Fruit fly (Drosophila melanogaster) whole organism, prepupa: ENCODE results near the gene Uch.

Experiments
- Blimp-1 ChIP-seq: fragments of 200-800 bp; sonication (Bioruptor generic); optimal IDR thresholded peaks from 3 replicates; lab custom pipeline; 2017; ENCODE audit warnings: missing biosample characterization, missing genetic modification characterization, mild to moderate bottlenecking, moderate library complexity, missing genetic modification reagents
- CG10631 ChIP-seq: fragments of 200-800 bp; sonication (Bioruptor generic); optimal IDR thresholded peaks from 2 replicates; lab custom pipeline; 2016; ENCODE audit warnings: missing biosample characterization, missing genetic modification characterization
- CG10669 ChIP-seq: fragments of 200-800 bp; sonication (Bioruptor generic); optimal IDR thresholded peaks from 3 replicates; lab custom pipeline; 2018; ENCODE audit warnings: missing biosample characterization, mild to moderate bottlenecking, missing genetic modification characterization, moderate library complexity
- CG11902 ChIP-seq: fragments of 200-800 bp; sonication (Bioruptor generic); optimal IDR thresholded peaks from 3 replicates; lab custom pipeline; 2016; ENCODE audit warnings: missing biosample characterization, missing genetic modification characterization
- CG1621 ChIP-seq: fragments of 200-800 bp; sonication (Bioruptor generic); optimal IDR thresholded peaks from 3 replicates; lab custom pipeline; 2018; ENCODE audit warnings: missing biosample characterization, mild to moderate bottlenecking, missing genetic modification characterization
- CG16779 ChIP-seq: fragments of 200-800 bp; sonication (Bioruptor generic); optimal IDR thresholded peaks from 3 replicates; lab custom pipeline; 2017; ENCODE audit warnings: missing biosample characterization, mild to moderate bottlenecking, missing genetic modification characterization
- CG3032 ChIP-seq: fragments of 200-800 bp; optimal IDR thresholded peaks from 2 replicates; lab custom pipeline; 2019; ENCODE audit warnings: missing biosample characterization, mild to moderate bottlenecking, missing genetic modification characterization, moderate library complexity
- CG32006 ChIP-seq: fragments of 200-800 bp; sonication (Bioruptor generic); optimal IDR thresholded peaks from 3 replicates; lab custom pipeline; 2017; ENCODE audit warnings: missing biosample characterization, mild to moderate bottlenecking, missing genetic modification characterization
- CG34406 ChIP-seq: fragments of 200-800 bp; sonication (Bioruptor generic); optimal IDR thresholded peaks from 3 replicates; lab custom pipeline; 2016; ENCODE audit warnings: missing biosample characterization, missing genetic modification characterization
- CG3919 ChIP-seq: fragments of 200-800 bp; sonication (Bioruptor generic); optimal IDR thresholded peaks from 3 replicates; lab custom pipeline; 2016; ENCODE audit warnings: missing biosample characterization, missing genetic modification characterization
- CG4318 ChIP-seq: fragments of 200-800 bp; sonication (Bioruptor generic); optimal IDR thresholded peaks from 3 replicates; lab custom pipeline; 2017; ENCODE audit warnings: missing biosample characterization, mild to moderate bottlenecking, missing genetic modification characterization
- CG6163 ChIP-seq: fragments of 200-800 bp; sonication (Bioruptor generic); IDR thresholded peaks from 3 replicates; pipeline ENCODE4 v1.3.6; 2022; ENCODE audit warnings: missing biosample characterization, missing genetic modification characterization
- CG6276 ChIP-seq: fragments of 200-800 bp; sonication (Bioruptor generic); optimal IDR thresholded peaks from 2 replicates; lab custom pipeline; 2017; ENCODE audit warnings: missing biosample characterization, mild to moderate bottlenecking, missing genetic modification characterization
- CG6792 ChIP-seq: fragments of 200-800 bp; sonication (Bioruptor generic); optimal IDR thresholded peaks from 3 replicates; lab custom pipeline; 2016; ENCODE audit warnings: missing biosample characterization, missing genetic modification characterization
- CG6808 ChIP-seq: fragments of 200-800 bp; sonication (Bioruptor generic); optimal IDR thresholded peaks from 3 replicates; lab custom pipeline; 2017; ENCODE audit warnings: missing biosample characterization, missing genetic modification characterization, mild to moderate bottlenecking, moderate library complexity, missing genetic modification reagents
- CG6854 ChIP-seq: fragments of 200-800 bp; sonication (Bioruptor generic); optimal IDR thresholded peaks from 2 replicates; lab custom pipeline; 2017; ENCODE audit warnings: missing biosample characterization, mild to moderate bottlenecking, missing genetic modification characterization
- CG7368 ChIP-seq: fragments of 200-800 bp; sonication (Bioruptor generic); optimal IDR thresholded peaks from 3 replicates; lab custom pipeline; 2016; ENCODE audit warnings: missing biosample characterization, missing genetic modification characterization
- CG8319 ChIP-seq: fragments of 200-800 bp; sonication (Bioruptor generic); optimal IDR thresholded peaks from 3 replicates; lab custom pipeline; 2016; ENCODE audit warnings: missing biosample characterization, missing genetic modification characterization
- CG9139 ChIP-seq: fragments of 200-800 bp; sonication (Bioruptor generic); optimal IDR thresholded peaks from 3 replicates; lab custom pipeline; 2017; ENCODE audit warnings: missing biosample characterization, mild to moderate bottlenecking, missing genetic modification characterization
- Eip75B ChIP-seq: fragments of 200-800 bp; sonication (Bioruptor generic); optimal IDR thresholded peaks from 3 replicates; lab custom pipeline; 2016; ENCODE audit warnings: missing biosample characterization, missing genetic modification characterization
- Ets21C ChIP-seq: fragments of 200-800 bp; sonication (Bioruptor generic); optimal IDR thresholded peaks from 3 replicates; lab custom pipeline; 2016; ENCODE audit warnings: missing biosample characterization, missing genetic modification characterization
- Ets96B ChIP-seq: fragments of 200-800 bp; optimal IDR thresholded peaks from 2 replicates; lab custom pipeline; 2019; ENCODE audit warnings: missing biosample characterization, mild to moderate bottlenecking, missing genetic modification characterization, moderate library complexity
- Gug ChIP-seq: fragments of 200-800 bp; sonication (Bioruptor generic); IDR thresholded peaks from 2 replicates; pipeline ENCODE4 v1.3.6; 2022; ENCODE audit warnings: missing biosample characterization, missing genetic modification characterization
- Lpt ChIP-seq: fragments of 200-800 bp; sonication (Bioruptor generic); optimal IDR thresholded peaks from 3 replicates; lab custom pipeline; 2016; ENCODE audit warnings: missing biosample characterization, missing genetic modification characterization
- Met ChIP-seq: fragments of 200-800 bp; sonication (Bioruptor generic); optimal IDR thresholded peaks from 3 replicates; lab custom pipeline; 2016; ENCODE audit warnings: missing biosample characterization, missing genetic modification characterization
- OdsH ChIP-seq: fragments of 200-800 bp; sonication (Bioruptor generic); optimal IDR thresholded peaks from 3 replicates; lab custom pipeline; 2016; ENCODE audit warnings: missing biosample characterization, missing genetic modification characterization
- Smox ChIP-seq: fragments of 200-800 bp; sonication (Bioruptor generic); optimal IDR thresholded peaks from 3 replicates; lab custom pipeline; 2016; ENCODE audit warnings: missing biosample characterization, missing genetic modification characterization
- Sox102F ChIP-seq: fragments of 200-800 bp; sonication (Bioruptor generic); optimal IDR thresholded peaks from 2 replicates; lab custom pipeline; 2016; ENCODE audit warnings: missing biosample characterization, mild to moderate bottlenecking, missing genetic modification characterization
- Sox14 ChIP-seq: fragments of 200-800 bp; sonication (Bioruptor generic); optimal IDR thresholded peaks from 3 replicates; lab custom pipeline; 2016; ENCODE audit warnings: missing biosample characterization, missing genetic modification characterization
- achi ChIP-seq: fragments of 200-800 bp; sonication (Bioruptor generic); optimal IDR thresholded peaks from 3 replicates; lab custom pipeline; 2016; ENCODE audit warnings: missing biosample characterization, missing genetic modification characterization
- acj6 ChIP-seq: fragments of 200-800 bp; sonication (Bioruptor generic); optimal IDR thresholded peaks from 3 replicates; lab custom pipeline; 2016; ENCODE audit warnings: missing biosample characterization, missing genetic modification characterization
- cyc ChIP-seq: fragments of 200-800 bp; sonication (Bioruptor generic); optimal IDR thresholded peaks from 3 replicates; lab custom pipeline; 2016; ENCODE audit warnings: missing biosample characterization, missing genetic modification characterization
- dac ChIP-seq: fragments of 200-800 bp; sonication (Bioruptor generic); optimal IDR thresholded peaks from 2 replicates; lab custom pipeline; 2017; ENCODE audit warnings: missing biosample characterization, mild to moderate bottlenecking, missing genetic modification characterization
- dsx ChIP-seq: fragments of 200-800 bp; optimal IDR thresholded peaks from 3 replicates; lab custom pipeline; 2019; ENCODE audit warnings: missing biosample characterization, mild to moderate bottlenecking, missing genetic modification characterization, moderate library complexity; ENCODE audit not compliant: poor library complexity, severe bottlenecking
- eg ChIP-seq: fragments of 200-800 bp; sonication (Bioruptor generic); IDR thresholded peaks from 3 replicates; pipeline ENCODE4 v1.3.6; 2022; ENCODE audit warnings: missing biosample characterization, missing genetic modification characterization
- esn ChIP-seq: fragments of 200-800 bp; sonication (Bioruptor generic); optimal IDR thresholded peaks from 2 replicates; lab custom pipeline; 2016; ENCODE audit warnings: missing biosample characterization, mild to moderate bottlenecking, missing genetic modification characterization, moderate library complexity
- fd59A ChIP-seq: fragments of 200-800 bp; sonication (Bioruptor generic); optimal IDR thresholded peaks from 2 replicates; lab custom pipeline; 2017; ENCODE audit warnings: missing biosample characterization, mild to moderate bottlenecking, missing genetic modification characterization, missing genetic modification reagents
- fd85E ChIP-seq: fragments of 200-800 bp; sonication (Bioruptor generic); optimal IDR thresholded peaks from 3 replicates; lab custom pipeline; 2016; ENCODE audit warnings: missing biosample characterization, missing genetic modification characterization
- fkh ChIP-seq: fragments of 200-800 bp; sonication (Bioruptor generic); optimal IDR thresholded peaks from 3 replicates; lab custom pipeline; 2017; ENCODE audit warnings: missing biosample characterization, mild to moderate bottlenecking, missing genetic modification characterization, moderate library complexity
- lz ChIP-seq: fragments of 200-800 bp; sonication (Bioruptor generic); optimal IDR thresholded peaks from 3 replicates; lab custom pipeline; 2016; ENCODE audit warnings: missing biosample characterization, missing genetic modification characterization
- net ChIP-seq: fragments of 200-800 bp; sonication (Bioruptor generic); optimal IDR thresholded peaks from 3 replicates; lab custom pipeline; 2016; ENCODE audit warnings: missing biosample characterization, missing genetic modification characterization
- pdm3 ChIP-seq: fragments of 200-800 bp; sonication (Bioruptor generic); optimal IDR thresholded peaks from 3 replicates; lab custom pipeline; 2016; ENCODE audit warnings: missing biosample characterization, missing genetic modification characterization
- salr ChIP-seq, 2 experiments: fragments of 200-800 bp; sonication (Bioruptor generic); optimal IDR thresholded peaks; 3 replicates each; lab custom pipeline; 2016 to 2018; ENCODE audit warnings: missing biosample characterization in 2 of 2, missing genetic modification characterization in 2 of 2, mild to moderate bottlenecking in 1 of 2
- spab ChIP-seq: fragments of 200-800 bp; sonication (Bioruptor generic); optimal IDR thresholded peaks from 2 replicates; lab custom pipeline; 2017; ENCODE audit warnings: missing biosample characterization, mild to moderate bottlenecking, missing genetic modification characterization, missing genetic modification reagents
- ss ChIP-seq, 2 experiments: fragments of 200-800 bp; sonication (Bioruptor generic); optimal IDR thresholded peaks; 2 replicates in 1 of 2; 3 replicates in 1 of 2; lab custom pipeline; 2017 to 2018; ENCODE audit warnings: mild to moderate bottlenecking in 2 of 2, missing biosample characterization in 2 of 2, missing genetic modification characterization in 2 of 2, moderate library complexity in 1 of 2
- svp ChIP-seq: fragments of 200-800 bp; sonication (Bioruptor generic); peaks from one replicate; lab custom pipeline; 2016; ENCODE audit warnings: missing biosample characterization, missing genetic modification characterization
- topi ChIP-seq: fragments of 200-800 bp; sonication (Bioruptor generic); optimal IDR thresholded peaks from 3 replicates; lab custom pipeline; 2016; ENCODE audit warnings: missing biosample characterization, missing genetic modification characterization
- vri ChIP-seq: fragments of 200-800 bp; sonication (Bioruptor generic); optimal IDR thresholded peaks from 3 replicates; lab custom pipeline; 2016; ENCODE audit warnings: missing biosample characterization, mild to moderate bottlenecking, missing genetic modification characterization

Gene Uch

DNA sequence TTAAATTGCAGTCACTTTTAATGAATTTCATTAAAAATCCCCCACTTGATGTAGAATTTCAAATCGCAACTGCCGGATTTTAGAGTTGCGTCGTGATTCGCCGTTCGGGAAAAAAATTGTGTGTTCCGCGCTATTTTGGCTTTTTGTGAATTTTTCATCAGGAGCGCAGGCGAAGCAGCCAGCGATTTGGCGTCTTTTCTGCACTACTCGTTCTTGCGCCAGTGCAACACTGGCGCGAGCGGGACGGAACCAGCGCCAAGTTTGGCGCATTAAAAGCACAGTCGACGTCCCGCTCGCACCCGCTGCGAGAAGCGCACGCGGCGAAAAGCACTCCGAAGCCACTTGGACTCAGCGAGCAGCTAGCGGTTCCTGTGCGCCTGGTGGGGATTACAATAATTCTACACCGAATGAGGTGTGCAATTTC lies 20.6 kb downstream of the Uch start:
- TF ChIP-seq lz (GFP tag; lab: Kevin White, UChicago) (peak; percentile 31), CG10631 (GFP tag; lab: Kevin White, UChicago) (no peak), Smox (peak; percentile 40), fd59A (peak; percentile 2), acj6 (GFP tag; lab: Kevin White, UChicago) (peak; percentile 9), CG16779 (tag; lab: Kevin White, UChicago) (peak; percentile 60), dsx (GFP tag; lab: Kevin White, UChicago) (peak; percentile 58), Blimp-1 (GFP tag; lab: Kevin White, UChicago) (peak; percentile 30), eg (GFP tag; lab: Robert Waterston, UW) (no peak), Sox102F (GFP tag; lab: Kevin White, UChicago) (peak; percentile 45), topi (GFP tag; lab: Kevin White, UChicago) (peak; percentile 59), Ets21C (GFP tag; lab: Kevin White, UChicago) (peak; percentile 20), achi (GFP tag; lab: Kevin White, UChicago) (peak; percentile 12), CG6276 (GFP tag; lab: Kevin White, UChicago) (peak; percentile 61), CG3919 (GFP tag; lab: Kevin White, UChicago) (peak; percentile 54), CG6163 (GFP tag; lab: Robert Waterston, UW) (no peak), CG11902 (GFP tag; lab: Kevin White, UChicago) (no peak), salr (GFP tag; optimal IDR thresholded peaks at IDR 0.05; lab: Kevin White, UChicago) (peak in 1 of 2 experiments; percentile 9), fkh (GFP tag; lab: Kevin White, UChicago) (peak; percentile 53), Sox14 (GFP tag; lab: Kevin White, UChicago) (peak; percentile 79), CG7368 (GFP tag; lab: Kevin White, UChicago) (peak; percentile 56), CG6808 (peak; percentile 50), vri (peak; percentile 64), dac (GFP tag; lab: Kevin White, UChicago) (no peak), Gug (no peak), Ets96B (peak; percentile 52), esn (GFP tag; lab: Kevin White, UChicago) (peak; percentile 25), spab (peak; percentile 25), CG6792 (GFP tag; lab: Kevin White, UChicago) (peak; percentile 12), cyc (GFP tag; lab: Kevin White, UChicago) (no peak), svp (GFP tag; lab: Kevin White, UChicago) (peak; percentile 89), ss (GFP tag; optimal IDR thresholded peaks at IDR 0.05; lab: Kevin White, UChicago) (peak; percentile 38 to 39), net (GFP tag; lab: Kevin White, UChicago) (peak; percentile 68), CG6854 (GFP tag; lab: Kevin White, UChicago) (peak; percentile 77), CG1621 (peak; percentile 100), Eip75B (GFP tag; lab: Kevin White, UChicago) (peak; percentile 63), Met (peak; percentile 61), CG8319 (GFP tag; lab: Kevin White, UChicago) (peak; percentile 56), CG34406 (peak; percentile 26), CG32006 (GFP tag; lab: Kevin White, UChicago) (peak; percentile 56), Lpt (GFP tag; lab: Kevin White, UChicago) (peak; percentile 72), CG9139 (GFP tag; lab: Kevin White, UChicago) (peak; percentile 74), CG3032 (tag; lab: Kevin White, UChicago) (peak; percentile 50), OdsH (GFP tag; lab: Kevin White, UChicago) (no peak), fd85E (GFP tag; lab: Kevin White, UChicago) (no peak), CG4318 (GFP tag; lab: Kevin White, UChicago) (no peak), pdm3 (GFP tag; lab: Kevin White, UChicago) (peak; percentile 26), CG10669 (GFP tag; lab: Kevin White, UChicago) (peak; percentile 2)
